Worm (Caenorhabditis elegans): ENCODE measurements around the gene dpy-28.

DNA sequence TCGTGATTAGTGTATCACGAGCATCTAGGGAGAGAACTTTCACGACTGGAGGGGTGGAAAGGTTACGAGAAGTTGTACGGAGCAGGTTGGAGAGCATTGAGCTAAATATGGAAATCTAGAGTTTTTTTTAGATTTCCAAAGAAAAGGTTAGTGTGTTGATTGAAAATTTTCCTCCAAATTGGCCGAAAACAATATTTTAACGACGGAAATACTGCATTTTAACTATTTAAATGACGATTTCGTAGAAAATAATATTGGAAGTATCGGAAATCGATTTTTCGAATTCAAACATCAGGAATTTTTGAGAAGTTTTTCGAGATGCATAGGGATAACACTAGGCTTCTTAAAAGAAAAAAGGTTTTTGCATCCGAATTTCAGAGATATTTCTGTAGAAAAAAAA is 4.5 kb upstream of the dpy-28 start, which contains the start of gene K01G5.10:
- no peak for TF ChIP-seq pha-4 (tag; optimal IDR thresholded peaks at IDR 0.05)
- no peak for TF ChIP-seq ama-1 (optimal IDR thresholded peaks at IDR 0.05)
- no peak for TF ChIP-seq pqm-1 (tag; optimal IDR thresholded peaks at IDR 0.05)
- TF ChIP-seq che-1 (tag; optimal IDR thresholded peaks at IDR 0.05): no peak
- no peak for TF ChIP-seq ceh-18 (tag; optimal IDR thresholded peaks at IDR 0.05)
- no peak for TF ChIP-seq unc-55 (GFP tag; optimal IDR thresholded peaks at IDR 0.05)
- no peak for TF ChIP-seq zip-5 (tag; optimal IDR thresholded peaks at IDR 0.05)
- no peak for TF ChIP-seq ceh-9 (tag; optimal IDR thresholded peaks at IDR 0.05)

Measured in whole organism, late embryonic.